Fruit fly (Drosophila melanogaster) whole organism, pupa: ENCODE measurements around the gene CG16781.
A peak's percentile ranks its signal among the peaks of the same experiment; 100 is the strongest.

Experiments
- CG10348 ChIP-seq: fragments of 200-800 bp; sonication (Bioruptor generic); IDR thresholded peaks from 2 replicates; pipeline ENCODE4 v1.3.6; 2022; ENCODE audit warnings: missing biosample characterization, missing genetic modification characterization
- CG12605 ChIP-seq: fragments of 200-800 bp; sonication (Bioruptor generic); IDR thresholded peaks from 2 replicates; pipeline ENCODE4 v1.3.6; 2022; ENCODE audit warnings: missing biosample characterization, missing genetic modification characterization
- CG13204 ChIP-seq: fragments of 200-800 bp; sonication (Bioruptor generic); optimal IDR thresholded peaks from 2 replicates; lab custom pipeline; 2018; ENCODE audit warnings: missing biosample characterization, mild to moderate bottlenecking, missing genetic modification characterization, moderate library complexity
- CG14655 ChIP-seq: fragments of 200-800 bp; sonication (Bioruptor generic); optimal IDR thresholded peaks from 3 replicates; lab custom pipeline; 2017; ENCODE audit warnings: mild to moderate bottlenecking, missing biosample characterization, missing genetic modification reagents, missing genetic modification characterization
- CG15710 ChIP-seq: fragments of 200-800 bp; sonication (Bioruptor generic); optimal IDR thresholded peaks from 2 replicates; lab custom pipeline; 2018; ENCODE audit warnings: missing biosample characterization, mild to moderate bottlenecking, missing genetic modification characterization, moderate library complexity
- CG17806 ChIP-seq: fragments of 200-800 bp; sonication (Bioruptor generic); optimal IDR thresholded peaks from 2 replicates; lab custom pipeline; 2018; ENCODE audit warnings: missing biosample characterization, mild to moderate bottlenecking, missing genetic modification characterization, moderate library complexity
- CG32121 ChIP-seq: fragments of 200-800 bp; sonication (Bioruptor generic); IDR thresholded peaks from 2 replicates; pipeline ENCODE4 v1.3.6; 2022; ENCODE audit warnings: missing biosample characterization, missing genetic modification characterization
- CG34367 ChIP-seq: fragments of 200-800 bp; sonication (Bioruptor generic); optimal IDR thresholded peaks from 2 replicates; lab custom pipeline; 2018; ENCODE audit warnings: missing biosample characterization, mild to moderate bottlenecking, missing genetic modification characterization
- CG4496 ChIP-seq: fragments of 200-800 bp; sonication (Bioruptor generic); IDR thresholded peaks from 3 replicates; pipeline ENCODE4 v1.3.6; 2022; ENCODE audit warnings: missing biosample characterization, missing genetic modification characterization
- CG8159 ChIP-seq: fragments of 200-800 bp; sonication (Bioruptor generic); optimal IDR thresholded peaks from 3 replicates; lab custom pipeline; 2018; ENCODE audit warnings: missing biosample characterization, mild to moderate bottlenecking, missing genetic modification characterization, moderate library complexity
- CG8301 ChIP-seq: fragments of 200-800 bp; sonication (Bioruptor generic); optimal IDR thresholded peaks from 2 replicates; lab custom pipeline; 2018; ENCODE audit warnings: missing biosample characterization, mild to moderate bottlenecking, missing genetic modification characterization
- CG9948 ChIP-seq: fragments of 200-800 bp; sonication (Bioruptor generic); optimal IDR thresholded peaks from 2 replicates; lab custom pipeline; 2018; ENCODE audit warnings: missing biosample characterization, mild to moderate bottlenecking, missing genetic modification characterization, moderate library complexity
- D1 ChIP-seq: fragments of 200-800 bp; sonication (Bioruptor generic); optimal IDR thresholded peaks from 2 replicates; lab custom pipeline; 2018; ENCODE audit warnings: missing biosample characterization, mild to moderate bottlenecking, missing genetic modification characterization, moderate library complexity
- EcR ChIP-seq: fragments of 200-800 bp; sonication (Bioruptor generic); optimal IDR thresholded peaks from 3 replicates; lab custom pipeline; 2019; ENCODE audit warnings: missing biosample characterization, missing genetic modification characterization, mild to moderate bottlenecking, moderate library complexity, missing genetic modification reagents
- Ets98B ChIP-seq: fragments of 200-800 bp; sonication (Bioruptor generic); IDR thresholded peaks from 2 replicates; pipeline ENCODE4 v1.3.6; 2022; ENCODE audit warnings: missing biosample characterization, missing genetic modification characterization
- Pif1A ChIP-seq: fragments of 200-800 bp; sonication (Bioruptor generic); optimal IDR thresholded peaks from 3 replicates; lab custom pipeline; 2016; ENCODE audit warnings: missing biosample characterization, missing genetic modification characterization
- Pif1B ChIP-seq: fragments of 200-800 bp; sonication (Bioruptor generic); optimal IDR thresholded peaks from 3 replicates; lab custom pipeline; 2016; ENCODE audit warnings: missing biosample characterization, missing genetic modification characterization
- Snoo ChIP-seq: fragments of 200-800 bp; sonication (Bioruptor generic); optimal IDR thresholded peaks from 3 replicates; lab custom pipeline; 2017; ENCODE audit warnings: missing biosample characterization, mild to moderate bottlenecking, missing genetic modification characterization, inconsistent platforms
- fd96Ca ChIP-seq: fragments of 200-800 bp; sonication (Bioruptor generic); IDR thresholded peaks from 3 replicates; pipeline ENCODE4 v1.3.6; 2022; ENCODE audit warnings: missing biosample characterization, missing genetic modification characterization
- gl ChIP-seq: fragments of 200-800 bp; sonication (Bioruptor generic); optimal IDR thresholded peaks from 2 replicates; lab custom pipeline; 2018; ENCODE audit warnings: missing biosample characterization, mild to moderate bottlenecking, missing genetic modification characterization
- rn ChIP-seq: fragments of 200-800 bp; sonication (Bioruptor generic); IDR thresholded peaks from 2 replicates; pipeline ENCODE4 v1.3.6; 2022; ENCODE audit warnings: missing biosample characterization, missing genetic modification characterization

The CG16781 gene

DNA sequence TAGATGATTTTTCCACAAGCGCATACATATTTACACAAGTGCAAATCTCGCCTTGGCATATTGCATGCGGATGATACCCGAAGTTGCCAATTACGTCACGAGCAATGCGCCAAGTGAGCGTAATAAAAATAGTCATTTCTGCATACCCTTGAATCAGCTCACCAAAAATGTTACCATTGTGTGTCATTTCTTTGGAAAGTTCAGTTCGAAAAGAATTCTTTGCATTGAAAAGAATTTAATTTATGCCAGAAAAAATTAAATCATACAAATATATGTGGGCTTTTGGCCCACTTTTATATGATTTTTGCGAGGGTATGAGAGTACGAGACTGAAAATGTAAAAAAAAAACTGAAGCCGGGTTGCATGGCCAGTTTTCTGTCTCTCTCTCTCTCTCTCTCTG, 11.9 kb downstream of the CG16781 start:
- peak; percentile 19; the same call in 1 of the 2 replicates for TF ChIP-seq rn (GFP tag; lab: Robert Waterston, UW)
- TF ChIP-seq fd96Ca (GFP tag; lab: Robert Waterston, UW): peak; percentile 78
- TF ChIP-seq CG4496 (GFP tag; lab: Robert Waterston, UW): peak; percentile 80
- peak; percentile 25 for TF ChIP-seq Pif1A (GFP tag; lab: Kevin White, UChicago)
- TF ChIP-seq Pif1B (GFP tag; lab: Kevin White, UChicago): no peak
- TF ChIP-seq CG14655 (GFP tag; lab: Kevin White, UChicago): peak; percentile 39
- TF ChIP-seq CG32121 (GFP tag; lab: Robert Waterston, UW): peak; percentile 78
- peak; percentile 68 for TF ChIP-seq Ets98B (GFP tag; lab: Robert Waterston, UW)
- peak; percentile 54 for TF ChIP-seq CG8301 (tag; lab: Kevin White, UChicago)
- TF ChIP-seq CG9948 (tag; lab: Kevin White, UChicago): no peak
- TF ChIP-seq D1 (tag; lab: Kevin White, UChicago): no peak
- TF ChIP-seq CG17806: no peak
- no peak for TF ChIP-seq Snoo (tag; lab: Kevin White, UChicago)

DNA sequence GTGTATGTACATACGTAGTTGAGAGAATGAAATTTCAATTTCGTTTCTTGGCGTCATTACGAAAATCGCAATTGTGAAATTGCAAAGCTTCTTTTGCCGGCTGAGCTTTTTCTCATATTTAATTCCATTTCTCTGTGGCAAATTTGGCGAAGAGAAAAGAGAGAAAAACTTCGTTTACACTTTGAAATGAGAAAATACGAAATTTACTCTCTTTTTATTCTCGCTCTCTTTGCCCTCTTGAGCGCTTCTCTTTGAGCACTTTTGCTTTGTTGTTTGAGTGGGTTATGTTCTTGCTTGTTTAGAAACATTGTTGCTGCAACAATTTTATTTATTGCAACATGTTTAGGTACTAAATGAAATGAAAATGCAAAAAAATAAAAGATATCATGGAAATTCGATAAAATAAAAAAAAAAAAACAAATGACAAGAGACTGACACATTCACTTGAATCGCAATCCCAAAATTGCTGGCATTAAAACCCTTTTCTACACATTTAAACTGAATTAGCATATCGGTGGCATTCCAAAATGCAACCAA, 12.5 kb downstream of the CG16781 start:
- no peak for TF ChIP-seq fd96Ca (GFP tag; lab: Robert Waterston, UW)
- peak; percentile 26 for TF ChIP-seq Pif1B (GFP tag; lab: Kevin White, UChicago)
- no peak for TF ChIP-seq Pif1A (GFP tag; lab: Kevin White, UChicago)
- TF ChIP-seq CG8159 (tag; lab: Kevin White, UChicago): no peak
- no peak for TF ChIP-seq CG32121 (GFP tag; lab: Robert Waterston, UW)
- no peak for TF ChIP-seq rn (GFP tag; lab: Robert Waterston, UW)
- TF ChIP-seq CG4496 (GFP tag; lab: Robert Waterston, UW): no peak
- no peak for TF ChIP-seq CG34367
- TF ChIP-seq CG13204 (GFP tag; lab: Kevin White, UChicago): no peak
- TF ChIP-seq Ets98B (GFP tag; lab: Robert Waterston, UW): no peak
- peak; percentile 3 for TF ChIP-seq D1 (tag; lab: Kevin White, UChicago)
- TF ChIP-seq CG8301 (tag; lab: Kevin White, UChicago): no peak

DNA sequence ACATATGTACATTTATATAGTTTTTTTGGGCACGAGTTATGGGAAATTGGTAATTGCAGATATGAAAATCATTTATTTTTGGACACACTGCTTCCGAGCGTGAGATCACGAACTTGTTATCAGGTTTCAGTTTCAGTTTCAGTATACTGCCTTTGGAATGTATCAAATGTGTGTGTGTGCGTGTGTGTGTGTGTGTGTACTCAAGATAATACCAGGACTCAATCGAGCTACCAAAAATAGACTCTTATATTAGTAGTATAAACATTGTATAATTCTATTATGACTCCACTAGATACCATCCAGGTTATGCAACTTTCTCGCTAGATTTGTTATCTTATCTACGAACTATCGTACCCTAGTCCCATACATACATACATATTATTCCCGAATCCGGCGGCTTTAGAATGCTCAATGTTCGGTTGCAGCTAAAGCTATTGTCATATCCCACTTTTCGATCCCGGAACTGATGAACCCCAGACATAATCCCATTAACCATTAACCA, 14.9 kb downstream of the CG16781 start, which contains the start of gene CG12535:
CG12535 (minus strand) TSS at position 51 of the 502 bp plus-strand sequence.
- no peak for TF ChIP-seq EcR (GFP tag; lab: Kevin White, UChicago)
- no peak for TF ChIP-seq D1 (tag; lab: Kevin White, UChicago)
- no peak for TF ChIP-seq CG13204 (GFP tag; lab: Kevin White, UChicago)
- TF ChIP-seq CG8159 (tag; lab: Kevin White, UChicago): no peak
- no peak for TF ChIP-seq Ets98B (GFP tag; lab: Robert Waterston, UW)
- TF ChIP-seq Pif1B (GFP tag; lab: Kevin White, UChicago): no peak
- TF ChIP-seq CG17806: no peak
- no peak for TF ChIP-seq gl (tag; lab: Kevin White, UChicago)
- no peak for TF ChIP-seq CG12605 (GFP tag; lab: Robert Waterston, UW)
- TF ChIP-seq CG15710: no peak
- TF ChIP-seq CG9948 (tag; lab: Kevin White, UChicago): no peak
- TF ChIP-seq CG32121 (GFP tag; lab: Robert Waterston, UW): no peak
- TF ChIP-seq CG14655 (GFP tag; lab: Kevin White, UChicago): no peak
- TF ChIP-seq CG10348: no peak
- no peak for TF ChIP-seq CG4496 (GFP tag; lab: Robert Waterston, UW)
- TF ChIP-seq CG34367: no peak
- TF ChIP-seq Pif1A (GFP tag; lab: Kevin White, UChicago): no peak
- TF ChIP-seq CG8301 (tag; lab: Kevin White, UChicago): no peak
- TF ChIP-seq Snoo (tag; lab: Kevin White, UChicago): no peak

DNA sequence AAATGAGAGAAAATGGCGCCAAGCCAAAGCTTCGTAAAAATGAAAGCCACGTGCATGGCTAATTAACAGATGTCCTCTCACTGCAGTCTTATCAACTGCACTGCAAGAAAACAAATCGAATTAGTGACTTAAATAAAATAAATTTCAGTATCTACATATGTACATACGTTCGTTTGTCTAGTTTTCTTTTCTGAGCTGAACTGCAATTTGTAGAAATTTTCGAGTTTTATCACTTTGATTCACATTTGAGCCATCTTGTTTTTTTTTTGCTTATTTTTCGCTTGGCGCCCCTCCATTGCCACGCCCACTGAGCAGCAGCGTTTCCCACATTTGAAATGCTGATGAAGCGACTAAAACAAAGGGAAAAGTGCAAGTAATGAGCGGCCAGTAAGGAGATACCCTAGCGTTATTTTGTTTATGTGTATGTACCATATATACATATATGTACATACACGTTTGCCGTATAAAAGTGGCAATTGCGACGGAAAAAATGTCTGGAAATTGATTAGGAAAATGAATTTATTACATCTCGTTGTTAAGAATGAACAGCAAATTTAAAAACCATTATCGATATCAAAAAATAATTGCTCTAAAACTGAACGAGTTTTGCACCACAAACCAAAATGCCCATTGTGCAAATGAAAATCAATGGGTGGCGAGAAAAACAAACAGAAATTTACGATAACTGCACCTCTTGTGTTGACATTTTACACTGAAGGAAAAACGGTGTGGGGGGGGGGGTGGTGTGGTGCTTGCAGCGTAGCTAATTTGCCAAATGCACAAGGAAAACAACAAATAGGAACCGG, 15.9 kb downstream of the CG16781 start:
- TF ChIP-seq gl (tag; lab: Kevin White, UChicago) (no peak), Pif1A (GFP tag; lab: Kevin White, UChicago) (no peak), CG32121 (GFP tag; lab: Robert Waterston, UW) (peak; percentile 44; the same call in 1 of the 2 replicates), fd96Ca (GFP tag; lab: Robert Waterston, UW) (peak; percentile 52; the same call in 2 of the 3 replicates), rn (GFP tag; lab: Robert Waterston, UW) (peak; percentile 16; the same call in 1 of the 2 replicates), CG8159 (tag; lab: Kevin White, UChicago) (peak; percentile 20), EcR (GFP tag; lab: Kevin White, UChicago) (no peak), CG13204 (GFP tag; lab: Kevin White, UChicago) (no peak), CG10348 (no peak), CG34367 (no peak), CG9948 (tag; lab: Kevin White, UChicago) (peak; percentile 19), CG14655 (GFP tag; lab: Kevin White, UChicago) (peak; percentile 40), CG12605 (GFP tag; lab: Robert Waterston, UW) (no peak), D1 (tag; lab: Kevin White, UChicago) (no peak), CG4496 (GFP tag; lab: Robert Waterston, UW) (peak; percentile 58), CG15710 (no peak), CG17806 (no peak), Snoo (tag; lab: Kevin White, UChicago) (peak; percentile 6), CG8301 (tag; lab: Kevin White, UChicago) (peak; percentile 19), Pif1B (GFP tag; lab: Kevin White, UChicago) (no peak), Ets98B (GFP tag; lab: Robert Waterston, UW) (no peak; the same call in 1 of the 2 replicates)
